Fruit fly (Drosophila melanogaster): ENCODE results near the gene CG10646.

CG10646 gene

dm6 chr3L:12468016-12468415 is 35.7 kb downstream of the CG10646 start, which contains the start of gene eyg (continued):
- TF ChIP-seq nerfin-1 (tag; optimal IDR thresholded peaks at IDR 0.05) (peak; percentile 52), sug (tag; optimal IDR thresholded peaks at IDR 0.05) (peak; percentile 49), Xrp1 (GFP tag; IDR thresholded peaks at IDR 0.05) (peak; percentile 64; the same call in 1 of the 2 replicates), CG8388 (GFP tag; optimal IDR thresholded peaks at IDR 0.05) (peak; percentile 32), CG18262 (tag; optimal IDR thresholded peaks at IDR 0.05) (peak; percentile 14), zfh2 (GFP tag; optimal IDR thresholded peaks at IDR 0.05) (no peak), eyg (GFP tag; optimal IDR thresholded peaks at IDR 0.05) (peak; percentile 59), Hsf (GFP tag; optimal IDR thresholded peaks at IDR 0.05) (peak; percentile 32), CTCF (GFP tag; optimal IDR thresholded peaks at IDR 0.05) (no peak), Scr (GFP tag; IDR thresholded peaks at IDR 0.05; ENCODE audit: partially characterized antibody) (peak; percentile 60), CG32532 (GFP tag; IDR thresholded peaks at IDR 0.05) (peak; percentile 44; the same call in 1 of the 2 replicates), trem (tag; optimal IDR thresholded peaks at IDR 0.05) (peak; percentile 17), nom (GFP tag; optimal IDR thresholded peaks at IDR 0.05) (peak; percentile 5), Side (GFP tag; optimal IDR thresholded peaks at IDR 0.05) (peak; percentile 29), tap (tag; optimal IDR thresholded peaks at IDR 0.05) (no peak), Eip74EF (GFP tag; optimal IDR thresholded peaks at IDR 0.05) (no peak), CG8290 (GFP tag; optimal IDR thresholded peaks at IDR 0.05) (peak; percentile 63), CG8290 (tag; optimal IDR thresholded peaks at IDR 0.05) (no peak), lola (GFP tag; optimal IDR thresholded peaks at IDR 0.05) (no peak), CG8924 (tag; optimal IDR thresholded peaks at IDR 0.05) (peak; percentile 44), CG5953 (GFP tag; IDR thresholded peaks at IDR 0.05) (0 out of 2 replicates have a peak, but pooled peaks have one; percentile 21), cg (GFP tag; optimal IDR thresholded peaks at IDR 0.05) (peak; percentile 86), CG31365 (tag; optimal IDR thresholded peaks at IDR 0.05) (no peak), vvl (GFP tag; IDR thresholded peaks at IDR 0.05) (peak; percentile 79), CG11695 (GFP tag; IDR thresholded peaks at IDR 0.05) (0 out of 3 replicates have a peak, but pooled peaks have one; percentile 35), pita (GFP tag; optimal IDR thresholded peaks at IDR 0.05) (no peak), shn (GFP tag; optimal IDR thresholded peaks at IDR 0.05) (peak; percentile 30), yki (optimal IDR thresholded peaks at IDR 0.05) (no peak), ato (GFP tag; IDR thresholded peaks at IDR 0.05; ENCODE audit: partially characterized antibody) (peak; percentile 63; the same call in 1 of the 2 replicates), Kr (GFP tag; optimal IDR thresholded peaks at IDR 0.05) (peak; percentile 61), tx (GFP tag; optimal IDR thresholded peaks at IDR 0.05) (peak; percentile 18), CG33213 (GFP tag; optimal IDR thresholded peaks at IDR 0.05) (peak; percentile 30), CG42726 (GFP tag; IDR thresholded peaks at IDR 0.05; ENCODE audit: partially characterized antibody) (peak; percentile 58; the same call in 1 of the 2 replicates), nerfin-2 (GFP tag; IDR thresholded peaks at IDR 0.05; ENCODE audit: partially characterized antibody) (0 out of 2 replicates have a peak, but pooled peaks have one; percentile 45), Pdp1 (GFP tag; optimal IDR thresholded peaks at IDR 0.05) (peak in 1 of 2 experiments; percentile 75), gce (GFP tag; IDR thresholded peaks at IDR 0.05) (peak; percentile 46; the same call in 1 of the 3 replicates), CG15514 (GFP tag; optimal IDR thresholded peaks at IDR 0.05) (peak; percentile 33), wek (GFP tag; optimal IDR thresholded peaks at IDR 0.05) (peak; percentile 56), otp (GFP tag; IDR thresholded peaks at IDR 0.05) (0 out of 3 replicates have a peak, but pooled peaks have one; percentile 70), CG7987 (GFP tag; optimal IDR thresholded peaks at IDR 0.05) (peak; percentile 47), CG2116 (GFP tag; optimal IDR thresholded peaks at IDR 0.05) (peak; percentile 24), CG1602 (GFP tag; optimal IDR thresholded peaks at IDR 0.05) (no peak), CG10654 (GFP tag; optimal IDR thresholded peaks at IDR 0.05) (peak; percentile 30), Xbp1 (GFP tag; optimal IDR thresholded peaks at IDR 0.05) (no peak), ash1 (GFP tag; optimal IDR thresholded peaks at IDR 0.05) (no peak), knrl (GFP tag; IDR thresholded peaks at IDR 0.05; ENCODE audit: partially characterized antibody) (peak; percentile 49; the same call in 1 of the 3 replicates), dpn (GFP tag; optimal IDR thresholded peaks at IDR 0.05) (peak; percentile 0 to 9), CG13296 (GFP tag; optimal IDR thresholded peaks at IDR 0.05) (no peak), CG9932 (GFP tag; IDR thresholded peaks at IDR 0.05) (0 out of 2 replicates have a peak, but pooled peaks have one; percentile 18), CG14050 (GFP tag; IDR thresholded peaks at IDR 0.05) (peak; percentile 41; the same call in 2 of the 3 replicates)
